Worm (Caenorhabditis elegans) whole organism, midembryonic: ENCODE results near the gene lgc-23.

Source experiments
- T22C8.4 ChIP-seq: fragments of 200-800 bp; sonication (Bioruptor generic); IDR thresholded peaks from 2 replicates; pipeline ENCODE4 v1.3.6; 2022; ENCODE audit warnings: missing genetic modification characterization, missing compliant biosample characterization
- flt-1 ChIP-seq: fragments of 200-800 bp; sonication (Bioruptor generic); IDR thresholded peaks from 2 replicates; pipeline ENCODE4 v1.3.6; 2022; ENCODE audit warnings: missing genetic modification characterization, missing compliant biosample characterization
- ztf-23 ChIP-seq: fragments of 200-800 bp; sonication (Bioruptor generic); IDR thresholded peaks from 2 replicates; pipeline ENCODE4 v1.3.6; 2022; ENCODE audit warnings: missing genetic modification reagents, missing genetic modification characterization, missing compliant biosample characterization
- ztf-29 ChIP-seq: fragments of 200-800 bp; sonication (Bioruptor generic); IDR thresholded peaks from 2 replicates; pipeline ENCODE4 v1.3.6; 2022; ENCODE audit warnings: missing genetic modification reagents, missing genetic modification characterization, missing compliant biosample characterization

DNA sequence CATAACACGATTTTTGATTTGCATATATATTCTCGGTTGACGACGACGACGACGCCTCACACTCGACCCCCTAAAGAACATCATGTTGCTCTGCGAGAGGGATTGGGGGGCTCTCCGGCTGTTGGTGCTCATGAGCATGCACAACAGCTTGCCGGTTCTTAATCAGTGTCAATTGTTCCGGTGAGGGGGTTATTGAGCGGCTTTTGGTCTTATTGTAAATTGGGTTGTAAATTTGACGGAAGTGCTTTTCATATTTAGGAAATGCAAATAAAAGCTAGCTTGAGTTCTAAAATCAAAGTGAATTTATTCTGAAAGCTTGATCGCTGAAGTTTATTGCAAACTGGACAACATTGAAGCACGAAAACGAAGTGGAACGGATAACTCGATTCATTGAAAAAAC, 27.0 kb upstream of the lgc-23 start:
- no peak for TF ChIP-seq ztf-23 (GFP tag; lab: Robert Waterston, UW)
- TF ChIP-seq flt-1 (GFP tag; lab: Robert Waterston, UW), result no peak
- TF ChIP-seq ztf-29 (GFP tag; lab: Robert Waterston, UW), result no peak
- TF ChIP-seq T22C8.4 (GFP tag; lab: Robert Waterston, UW), result no peak
